Fruit fly (Drosophila melanogaster): ENCODE measurements around the gene CG3337.

DNA sequence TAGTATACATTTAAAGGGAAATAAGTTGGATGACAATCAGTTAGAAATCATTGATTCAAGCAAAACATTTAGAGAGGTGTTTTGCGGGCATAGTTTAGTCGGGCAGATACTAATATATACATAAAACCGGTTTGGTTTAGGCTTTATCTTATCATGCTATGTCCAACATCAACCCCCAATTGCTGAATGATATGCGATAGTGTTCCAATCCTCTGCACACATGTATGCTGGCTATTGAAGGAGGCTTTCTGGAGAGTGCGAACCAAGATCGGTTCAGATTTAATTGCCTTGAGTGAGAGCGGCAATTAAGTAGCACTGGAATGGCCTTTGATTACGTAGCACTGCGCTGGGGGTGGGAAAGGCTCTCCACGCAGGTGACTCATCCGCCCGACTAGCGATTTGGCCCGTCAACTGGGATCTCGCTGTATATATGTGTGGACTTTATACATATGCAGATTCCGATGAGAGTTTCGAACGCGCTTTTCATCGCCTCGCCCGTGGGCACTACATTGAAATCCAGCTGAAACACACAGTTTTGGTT lies 44.7 kb upstream of the CG3337 start:
- TF ChIP-seq psq (GFP tag; optimal IDR thresholded peaks at IDR 0.05) (no peak), Dfd (GFP tag; optimal IDR thresholded peaks at IDR 0.05) (no peak), Vsx2 (GFP tag; optimal IDR thresholded peaks at IDR 0.05; ENCODE audit: partially characterized antibody) (no peak), dmrt93B (GFP tag; optimal IDR thresholded peaks at IDR 0.05) (no peak), h (GFP tag; optimal IDR thresholded peaks at IDR 0.05) (no peak), lola (GFP tag; optimal IDR thresholded peaks at IDR 0.05) (no peak), N (GFP tag; optimal IDR thresholded peaks at IDR 0.05) (no peak)
